Worm (Caenorhabditis elegans): ENCODE measurements around the gene cgt-1.
A peak's percentile ranks its signal among the peaks of the same experiment; 100 is the strongest.
"Not testable (repeated sequence)": the region's sequence is repeated elsewhere in the genome, so short reads cannot be mapped to it uniquely, and the experiment has no call there.

Gene cgt-1

ce11 chrV:15876308-15876707, 12.3 kb downstream of the cgt-1 start, which contains the start of gene nhr-102:
Gene nhr-102, minus strand, starts transcription at chrV:15876408.
- TF ChIP-seq dao-5 (tag; optimal IDR thresholded peaks at IDR 0.05): no peak
- TF ChIP-seq W03F9.2 (tag; optimal IDR thresholded peaks at IDR 0.05): no peak
- TF ChIP-seq him-1 (tag; optimal IDR thresholded peaks at IDR 0.05): no peak

- peak; percentile 57 for TF ChIP-seq him-1 (tag; optimal IDR thresholded peaks at IDR 0.05)
- TF ChIP-seq W03F9.2 (tag; optimal IDR thresholded peaks at IDR 0.05): peak; percentile 70
- TF ChIP-seq dao-5 (tag; optimal IDR thresholded peaks at IDR 0.05): peak; percentile 91
These were observed 14.9 kb downstream of the cgt-1 start for ce11 chrV:15873762-15874161.

ce11 chrV:15872273-15872672, 16.4 kb downstream of the cgt-1 start, which contains the start of gene str-56:
Gene str-56, plus strand, starts transcription at chrV:15872573.
- TF ChIP-seq him-1 (tag; optimal IDR thresholded peaks at IDR 0.05) (no peak), dao-5 (tag; optimal IDR thresholded peaks at IDR 0.05) (no peak), W03F9.2 (tag; optimal IDR thresholded peaks at IDR 0.05) (no peak)

ce11 chrV:15870356-15870755, 18.3 kb downstream of the cgt-1 start, which contains the start of gene str-57:
Gene str-57, plus strand, starts transcription at chrV:15870656.
- TF ChIP-seq him-1 (tag; optimal IDR thresholded peaks at IDR 0.05) (no peak), W03F9.2 (tag; optimal IDR thresholded peaks at IDR 0.05) (no peak), dao-5 (tag; optimal IDR thresholded peaks at IDR 0.05) (no peak)

ce11 chrV:15867373-15867772, 21.3 kb downstream of the cgt-1 start, which contains the start of gene fbxa-197:
Gene fbxa-197, plus strand, starts transcription at chrV:15867673.
- TF ChIP-seq dao-5 (tag; optimal IDR thresholded peaks at IDR 0.05): no peak
- TF ChIP-seq W03F9.2 (tag; optimal IDR thresholded peaks at IDR 0.05): no peak
- TF ChIP-seq him-1 (tag; optimal IDR thresholded peaks at IDR 0.05): no peak

ce11 chrV:15865839-15866238, 22.8 kb downstream of the cgt-1 start, which contains the start of gene srh-293:
Gene srh-293, plus strand, starts transcription at chrV:15866139.
- TF ChIP-seq dao-5 (tag; optimal IDR thresholded peaks at IDR 0.05) (no peak), him-1 (tag; optimal IDR thresholded peaks at IDR 0.05) (no peak), W03F9.2 (tag; optimal IDR thresholded peaks at IDR 0.05) (no peak)

- TF ChIP-seq him-1 (tag; optimal IDR thresholded peaks at IDR 0.05): no peak
- no peak for TF ChIP-seq W03F9.2 (tag; optimal IDR thresholded peaks at IDR 0.05)
- TF ChIP-seq dao-5 (tag; optimal IDR thresholded peaks at IDR 0.05): no peak
These were observed 25.6 kb downstream of the cgt-1 start, which contains the start of gene srh-299 for ce11 chrV:15863042-15863441. Gene srh-299, plus strand, starts transcription at chrV:15863342.

ce11 chrV:15862599-15862998, 26.1 kb downstream of the cgt-1 start, which contains the start of gene srz-12:
Gene srz-12, minus strand, starts transcription at chrV:15862699.
- TF ChIP-seq dao-5 (tag; optimal IDR thresholded peaks at IDR 0.05) (no peak), him-1 (tag; optimal IDR thresholded peaks at IDR 0.05) (no peak), W03F9.2 (tag; optimal IDR thresholded peaks at IDR 0.05) (no peak)

ce11 chrV:15858292-15858691, 30.4 kb downstream of the cgt-1 start, which contains the start of gene srh-148:
Gene srh-148, minus strand, starts transcription at chrV:15858392.
- TF ChIP-seq W03F9.2 (tag; optimal IDR thresholded peaks at IDR 0.05) (no peak), dao-5 (tag; optimal IDR thresholded peaks at IDR 0.05) (no peak), him-1 (tag; optimal IDR thresholded peaks at IDR 0.05) (no peak)

ce11 chrV:15850276-15850811, 38.3 kb downstream of the cgt-1 start, which contains the start of gene srh-147:
Gene srh-147, minus strand, starts transcription at chrV:15850326.
- TF ChIP-seq dao-5, W03F9.2, him-1 (tag; optimal IDR thresholded peaks at IDR 0.05): not testable (repeated sequence)

ce11 chrV:15841095-15841494, 47.6 kb downstream of the cgt-1 start, which contains the start of gene srh-149:
Gene srh-149, minus strand, starts transcription at chrV:15841195.
- TF ChIP-seq W03F9.2 (tag; optimal IDR thresholded peaks at IDR 0.05): no peak
- TF ChIP-seq dao-5 (tag; optimal IDR thresholded peaks at IDR 0.05): no peak
- TF ChIP-seq him-1 (tag; optimal IDR thresholded peaks at IDR 0.05): no peak
